Fruit fly (Drosophila melanogaster): Measurements from ENCODE around the gene msk.

Gene msk

DNA sequence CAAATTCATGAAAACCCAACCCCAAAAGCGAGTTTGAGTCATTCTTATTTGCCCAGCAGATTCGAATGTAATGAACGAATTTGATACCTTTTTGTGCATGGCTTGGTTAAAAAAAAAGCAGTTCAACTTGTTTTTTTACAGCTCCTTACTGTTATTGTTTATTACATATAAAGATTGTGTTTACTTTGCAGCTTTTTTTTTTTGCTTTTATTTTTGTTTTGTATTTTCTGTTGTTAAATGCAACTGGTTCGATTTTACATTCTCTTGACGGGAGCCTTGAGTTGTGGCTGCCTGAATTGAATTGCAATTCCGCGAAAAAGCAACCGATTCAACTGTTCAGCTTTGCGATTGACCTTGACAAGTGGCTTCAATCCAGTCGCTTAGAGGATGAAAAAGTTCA, 38.6 kb downstream of the msk start:
- TF ChIP-seq CG11456 (GFP tag; IDR thresholded peaks at IDR 0.05): no peak
- peak; percentile 62 for TF ChIP-seq nom (GFP tag; optimal IDR thresholded peaks at IDR 0.05)
- no peak for TF ChIP-seq CG3407 (GFP tag; optimal IDR thresholded peaks at IDR 0.05)
- no peak for TF ChIP-seq oc (tag; optimal IDR thresholded peaks at IDR 0.05)
- no peak for TF ChIP-seq CG9437 (GFP tag; optimal IDR thresholded peaks at IDR 0.05)
- no peak for TF ChIP-seq CG7987 (GFP tag; optimal IDR thresholded peaks at IDR 0.05)
- no peak for TF ChIP-seq gcm2 (GFP tag; optimal IDR thresholded peaks at IDR 0.05)
- no peak for TF ChIP-seq Myb (GFP tag; optimal IDR thresholded peaks at IDR 0.05)

DNA sequence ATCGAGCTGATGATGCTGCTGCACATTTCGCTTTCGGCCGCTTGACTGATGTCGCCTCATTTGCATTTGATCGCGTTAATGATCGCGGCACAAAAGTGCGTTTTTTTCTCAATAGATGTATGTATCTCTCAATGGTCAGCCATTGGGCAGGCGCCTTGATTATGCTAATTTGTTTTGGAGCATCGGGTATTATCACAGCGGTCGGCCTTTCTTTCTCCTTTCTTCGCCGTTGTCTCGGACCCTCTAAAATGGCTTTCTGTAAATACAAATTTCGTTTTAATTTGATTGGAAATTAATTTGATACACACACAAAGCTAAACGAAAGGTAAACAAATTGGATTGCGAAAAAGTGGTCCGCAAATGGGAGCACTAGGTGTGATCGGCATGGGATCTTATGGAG, 39.3 kb downstream of the msk start:
- TF ChIP-seq Ptx1 (GFP tag; IDR thresholded peaks at IDR 0.05) (no peak), Dip2 (GFP tag; IDR thresholded peaks at IDR 0.05) (no peak), Sin3A (optimal IDR thresholded peaks at IDR 0.05) (no peak), gsb-n (tag; optimal IDR thresholded peaks at IDR 0.05) (peak; percentile 7), MBD-R2 (GFP tag; IDR thresholded peaks at IDR 0.05) (no peak), odd (GFP tag; optimal IDR thresholded peaks at IDR 0.05) (no peak), Nf-YB (GFP tag; optimal IDR thresholded peaks at IDR 0.05) (no peak), Lim3 (GFP tag; IDR thresholded peaks at IDR 0.05) (no peak), vvl (GFP tag; IDR thresholded peaks at IDR 0.05) (peak; percentile 79; the same call in 1 of the 2 replicates), Ets97D (GFP tag; optimal IDR thresholded peaks at IDR 0.05) (no peak), E2f2 (GFP tag; IDR thresholded peaks at IDR 0.05) (no peak), dm (GFP tag; optimal IDR thresholded peaks at IDR 0.05) (no peak), Pdp1 (GFP tag; optimal IDR thresholded peaks at IDR 0.05) (peak in 1 of 2 experiments; percentile 44), CG15479 (GFP tag; optimal IDR thresholded peaks at IDR 0.05) (no peak), Atf6 (GFP tag; IDR thresholded peaks at IDR 0.05) (no peak), fu2 (GFP tag; optimal IDR thresholded peaks at IDR 0.05) (no peak), oc (tag; optimal IDR thresholded peaks at IDR 0.05) (peak; percentile 79), CG30020 (tag; optimal IDR thresholded peaks at IDR 0.05) (no peak), Vsx1 (GFP tag; optimal IDR thresholded peaks at IDR 0.05) (peak; percentile 8), D (optimal IDR thresholded peaks at IDR 0.05) (no peak), D (GFP tag; optimal IDR thresholded peaks at IDR 0.05) (no peak), crol (GFP tag; IDR thresholded peaks at IDR 0.05) (no peak), Myb (GFP tag; optimal IDR thresholded peaks at IDR 0.05) (no peak), ranshi (GFP tag; IDR thresholded peaks at IDR 0.05) (no peak), D19A (tag; optimal IDR thresholded peaks at IDR 0.05) (no peak), CG15696 (tag; optimal IDR thresholded peaks at IDR 0.05) (no peak), CG10543 (GFP tag; optimal IDR thresholded peaks at IDR 0.05) (no peak), Tbp (GFP tag; optimal IDR thresholded peaks at IDR 0.05) (no peak), CG15011 (GFP tag; optimal IDR thresholded peaks at IDR 0.05) (no peak), Sox100B (GFP tag; optimal IDR thresholded peaks at IDR 0.05) (no peak), CG6683 (GFP tag; optimal IDR thresholded peaks at IDR 0.05) (no peak), Six4 (GFP tag; optimal IDR thresholded peaks at IDR 0.05) (no peak), sd (tag; optimal IDR thresholded peaks at IDR 0.05) (no peak), ara (GFP tag; IDR thresholded peaks at IDR 0.05) (no peak), CG6689 (GFP tag; IDR thresholded peaks at IDR 0.05) (no peak), CG8478 (optimal IDR thresholded peaks at IDR 0.05) (no peak), CG6765 (GFP tag; optimal IDR thresholded peaks at IDR 0.05) (no peak), CG3407 (GFP tag; optimal IDR thresholded peaks at IDR 0.05) (no peak), pros (GFP tag; optimal IDR thresholded peaks at IDR 0.05) (no peak), CG17802 (tag; optimal IDR thresholded peaks at IDR 0.05) (no peak), br (optimal IDR thresholded peaks at IDR 0.05) (no peak), Poxn (GFP tag; IDR thresholded peaks at IDR 0.05) (no peak), slp2 (GFP tag; optimal IDR thresholded peaks at IDR 0.05) (no peak), CG14965 (GFP tag; optimal IDR thresholded peaks at IDR 0.05; ENCODE audit: borderline replicate concordance) (no peak), Hr3 (GFP tag; optimal IDR thresholded peaks at IDR 0.05) (no peak), abd-A (tag; optimal IDR thresholded peaks at IDR 0.05) (peak; percentile 59), insv (GFP tag; optimal IDR thresholded peaks at IDR 0.05) (no peak)

Measured in whole organism, embryonic.